Fruit fly (Drosophila melanogaster): ENCODE measurements around the gene Cog4.

Cog4 gene

DNA sequence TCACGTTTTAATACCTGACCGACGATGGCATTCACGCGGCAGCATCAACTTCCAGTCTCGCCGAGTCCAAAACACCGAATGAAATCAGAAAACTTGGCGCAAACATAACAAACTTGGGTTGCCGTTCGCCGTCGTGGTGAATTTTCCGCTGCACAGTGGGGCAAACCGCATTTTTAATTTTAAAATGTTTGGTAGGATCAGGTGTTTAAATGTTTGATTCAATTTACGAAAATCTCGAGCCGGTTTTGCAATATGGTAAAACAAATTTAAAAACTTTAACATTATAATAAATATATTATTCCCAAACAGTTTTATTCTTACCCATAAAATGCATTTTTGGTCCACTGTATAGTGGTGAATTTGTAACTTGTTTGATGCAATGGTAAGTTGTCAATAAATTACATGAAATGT lies 14.1 kb downstream of the Cog4 start, which contains the start of gene RluA-1 (continued):
- peak; percentile 99 for TF ChIP-seq CG1602 (GFP tag; optimal IDR thresholded peaks at IDR 0.05)
- peak; percentile 99 for TF ChIP-seq CG11093 (GFP tag; IDR thresholded peaks at IDR 0.05)
- peak; percentile 96 for TF ChIP-seq danr (GFP tag; IDR thresholded peaks at IDR 0.05)
- TF ChIP-seq Hand (GFP tag; optimal IDR thresholded peaks at IDR 0.05), result peak; percentile 96
- TF ChIP-seq Hr3 (GFP tag; optimal IDR thresholded peaks at IDR 0.05), result peak; percentile 99
- TF ChIP-seq maf-S (GFP tag; optimal IDR thresholded peaks at IDR 0.05), result peak; percentile 87
- peak; percentile 86 for TF ChIP-seq z (GFP tag; IDR thresholded peaks at IDR 0.05)
- TF ChIP-seq CG2199 (GFP tag; IDR thresholded peaks at IDR 0.05), result peak; percentile 100
- TF ChIP-seq CG15479 (GFP tag; optimal IDR thresholded peaks at IDR 0.05), result peak; percentile 77
- TF ChIP-seq croc (GFP tag; conservative IDR thresholded peaks at IDR 0.05), result peak; percentile 99
- TF ChIP-seq CG7786 (GFP tag; optimal IDR thresholded peaks at IDR 0.05), result peak; percentile 87
- TF ChIP-seq ab (GFP tag; optimal IDR thresholded peaks at IDR 0.05), result peak; percentile 92
- TF ChIP-seq CG8765 (GFP tag; IDR thresholded peaks at IDR 0.05), result peak; percentile 98
- TF ChIP-seq ranshi (GFP tag; IDR thresholded peaks at IDR 0.05), result peak; percentile 93; the same call in 1 of the 2 replicates
- no peak for TF ChIP-seq hth (optimal IDR thresholded peaks at IDR 0.05)
- TF ChIP-seq Rfx (GFP tag; IDR thresholded peaks at IDR 0.05), result peak; percentile 99
- TF ChIP-seq BtbVII (GFP tag; optimal IDR thresholded peaks at IDR 0.05), result peak; percentile 99
- TF ChIP-seq nerfin-2 (GFP tag; IDR thresholded peaks at IDR 0.05; ENCODE audit: partially characterized antibody), result no peak; the same call in none of the 2 replicates
- peak; percentile 100 for TF ChIP-seq CG17829 (tag; optimal IDR thresholded peaks at IDR 0.05)
- TF ChIP-seq Usf (GFP tag; optimal IDR thresholded peaks at IDR 0.05), result peak; percentile 96
- TF ChIP-seq Dll (GFP tag; IDR thresholded peaks at IDR 0.05; ENCODE audit: partially characterized antibody), result peak; percentile 61; the same call in 3 of the 4 replicates
- peak; percentile 99 for TF ChIP-seq CG11723 (GFP tag; optimal IDR thresholded peaks at IDR 0.05)
- TF ChIP-seq tup (GFP tag; optimal IDR thresholded peaks at IDR 0.05), result peak; percentile 97
- peak; percentile 99 for TF ChIP-seq MTF-1 (GFP tag; optimal IDR thresholded peaks at IDR 0.05; ENCODE audit: borderline replicate concordance)
- peak; percentile 100 for TF ChIP-seq gcm (GFP tag; optimal IDR thresholded peaks at IDR 0.05)
- TF ChIP-seq bcd (GFP tag; optimal IDR thresholded peaks at IDR 0.05), result peak; percentile 99
- peak; percentile 89 for TF ChIP-seq CG30020 (tag; optimal IDR thresholded peaks at IDR 0.05)
- peak; percentile 99 for TF ChIP-seq Blimp-1 (GFP tag; optimal IDR thresholded peaks at IDR 0.05)
- TF ChIP-seq CG11504 (tag; optimal IDR thresholded peaks at IDR 0.05), result peak; percentile 96
- peak; percentile 99 for TF ChIP-seq CG30403 (GFP tag; optimal IDR thresholded peaks at IDR 0.05)
- TF ChIP-seq gro (GFP tag; optimal IDR thresholded peaks at IDR 0.05), result peak; percentile 94
- TF ChIP-seq CG2116 (GFP tag; optimal IDR thresholded peaks at IDR 0.05), result peak; percentile 92
- peak; percentile 100 for TF ChIP-seq PHDP (tag; optimal IDR thresholded peaks at IDR 0.05)
- TF ChIP-seq CG7745 (tag; optimal IDR thresholded peaks at IDR 0.05), result peak; percentile 92
- peak; percentile 93 for TF ChIP-seq nom (GFP tag; optimal IDR thresholded peaks at IDR 0.05)
- TF ChIP-seq zen2 (GFP tag; IDR thresholded peaks at IDR 0.05; ENCODE audit: partially characterized antibody), result no peak
- peak; percentile 95 for TF ChIP-seq Atf-2 (GFP tag; optimal IDR thresholded peaks at IDR 0.05)
- peak; percentile 84 for TF ChIP-seq jumu (GFP tag; optimal IDR thresholded peaks at IDR 0.05)
- TF ChIP-seq Nf-YA (GFP tag; IDR thresholded peaks at IDR 0.05), result peak; percentile 75
- TF ChIP-seq dati (GFP tag; IDR thresholded peaks at IDR 0.05), result peak; percentile 98
- TF ChIP-seq Dek (tag; optimal IDR thresholded peaks at IDR 0.05), result peak; percentile 99
- peak; percentile 99 for TF ChIP-seq CG13296 (GFP tag; optimal IDR thresholded peaks at IDR 0.05)
- peak; percentile 99 for TF ChIP-seq ewg (GFP tag; optimal IDR thresholded peaks at IDR 0.05)
- peak; percentile 99 for TF ChIP-seq row (GFP tag; IDR thresholded peaks at IDR 0.05)
- peak; percentile 77 for TF ChIP-seq Dip3 (GFP tag; optimal IDR thresholded peaks at IDR 0.05)
- peak; percentile 90; the same call in 1 of the 2 replicates for TF ChIP-seq sisA (GFP tag; IDR thresholded peaks at IDR 0.05)
- peak; percentile 99 for TF ChIP-seq H15 (GFP tag; IDR thresholded peaks at IDR 0.05)
- TF ChIP-seq ems (GFP tag; optimal IDR thresholded peaks at IDR 0.05), result peak; percentile 96
- TF ChIP-seq CG11456 (GFP tag; IDR thresholded peaks at IDR 0.05), result peak; percentile 99
- peak; percentile 100 for TF ChIP-seq dysf (GFP tag; IDR thresholded peaks at IDR 0.05)

Data from whole organism, embryonic.